Worm (Caenorhabditis elegans) whole organism, mixed stage, embryonic: ENCODE measurements around the gene elof-1.

Experiments used
- cnd-1 ChIP-seq: fragments of 200-800 bp; sonication (Bioruptor generic); optimal IDR thresholded peaks from 2 replicates; lab custom pipeline; 2018; ENCODE audit warnings: mild to moderate bottlenecking, missing genetic modification characterization, missing compliant biosample characterization
- nhr-237 ChIP-seq: fragments of 150-350 bp; optimal IDR thresholded peaks from 2 replicates; lab custom pipeline; 2014; ENCODE audit warnings: missing biosample characterization, missing genetic modification characterization
- nhr-28 ChIP-seq: fragments of 150-350 bp; optimal IDR thresholded peaks from 2 replicates; lab custom pipeline; 2014; ENCODE audit warnings: missing biosample characterization, missing genetic modification characterization
- pha-4 ChIP-seq: fragments of 150-350 bp; optimal IDR thresholded peaks from 2 replicates; lab custom pipeline; 2018; ENCODE audit warnings: missing biosample characterization, missing genetic modification reagents, missing genetic modification characterization

ce11 chrII:14350768-14351167, 1.2 kb downstream of the elof-1 start:
- TF ChIP-seq cnd-1 (tag; lab: Kevin White, UChicago) (no peak), nhr-28 (tag; lab: Kevin White, UChicago) (no peak), nhr-237 (tag; lab: Kevin White, UChicago) (no peak), pha-4 (tag; lab: Kevin White, UChicago) (no peak)
